Fruit fly (Drosophila melanogaster) whole organism, embryonic: ENCODE data around the gene CG32554.

Experiments
- CG10543 ChIP-seq: fragments of 200-800 bp; sonication (Bioruptor generic); optimal IDR thresholded peaks from 3 replicates; lab custom pipeline; 2017; ENCODE audit warnings: missing biosample characterization, mild to moderate bottlenecking, missing genetic modification characterization, moderate library complexity
- CG11085 ChIP-seq: fragments of 200-800 bp; sonication (Bioruptor generic); IDR thresholded peaks from 2 replicates; pipeline ENCODE4 v1.3.6; 2022; ENCODE audit warnings: missing biosample characterization, missing genetic modification characterization
- CG11247 ChIP-seq: fragments of 200-800 bp; sonication (Bioruptor generic); IDR thresholded peaks from 2 replicates; pipeline ENCODE4 v1.3.6; 2022; ENCODE audit warnings: missing biosample characterization, missing genetic modification characterization
- CG14860 ChIP-seq: fragments of 200-800 bp; sonication (Bioruptor generic); IDR thresholded peaks from 3 replicates; pipeline ENCODE4 v1.3.6; 2022; ENCODE audit warnings: missing biosample characterization, missing genetic modification characterization; ENCODE audit not compliant: partially characterized antibody
- CG15269 ChIP-seq: fragments of 200-800 bp; sonication (Bioruptor generic); optimal IDR thresholded peaks from 2 replicates; lab custom pipeline; 2018; ENCODE audit warnings: missing biosample characterization, mild to moderate bottlenecking, missing genetic modification characterization, moderate library complexity
- CG17385 ChIP-seq: fragments of 200-800 bp; sonication (Bioruptor generic); optimal IDR thresholded peaks from 3 replicates; lab custom pipeline; 2018; ENCODE audit warnings: missing biosample characterization, mild to moderate bottlenecking, missing genetic modification characterization
- CG17568 ChIP-seq: fragments of 200-800 bp; sonication (Bioruptor generic); optimal IDR thresholded peaks from 2 replicates; lab custom pipeline; 2018; ENCODE audit warnings: missing biosample characterization, mild to moderate bottlenecking, missing genetic modification characterization, moderate library complexity
- CG2116 ChIP-seq: fragments of 200-800 bp; sonication (Bioruptor generic); optimal IDR thresholded peaks from 3 replicates; lab custom pipeline; 2018; ENCODE audit warnings: missing biosample characterization, mild to moderate bottlenecking, missing genetic modification characterization
- CG2199 ChIP-seq: fragments of 200-800 bp; sonication (Bioruptor generic); IDR thresholded peaks from 3 replicates; pipeline ENCODE4 v1.3.6; 2022; ENCODE audit warnings: missing biosample characterization, missing genetic modification characterization
- CG31365 ChIP-seq: fragments of 200-800 bp; sonication (Bioruptor generic); optimal IDR thresholded peaks from 2 replicates; lab custom pipeline; 2018; ENCODE audit warnings: missing biosample characterization, mild to moderate bottlenecking, missing genetic modification characterization
- CG32532 ChIP-seq: fragments of 200-800 bp; sonication (Bioruptor generic); IDR thresholded peaks from 2 replicates; pipeline ENCODE4 v1.3.6; 2022; ENCODE audit warnings: missing biosample characterization, missing genetic modification characterization
- CG3838 ChIP-seq: fragments of 200-800 bp; sonication (Bioruptor generic); optimal IDR thresholded peaks from 3 replicates; lab custom pipeline; 2016; ENCODE audit warnings: missing biosample characterization, missing genetic modification characterization
- CG4707 ChIP-seq: fragments of 200-800 bp; sonication (Bioruptor generic); optimal IDR thresholded peaks from 2 replicates; lab custom pipeline; 2018; ENCODE audit warnings: missing biosample characterization, mild to moderate bottlenecking, missing genetic modification characterization, moderate library complexity
- CG6854 ChIP-seq: fragments of 200-800 bp; sonication (Bioruptor generic); optimal IDR thresholded peaks from 3 replicates; lab custom pipeline; 2017; ENCODE audit warnings: missing biosample characterization, mild to moderate bottlenecking, missing genetic modification characterization
- CG7745 ChIP-seq: fragments of 200-800 bp; sonication (Bioruptor generic); optimal IDR thresholded peaks from 2 replicates; lab custom pipeline; 2018; ENCODE audit warnings: missing biosample characterization, mild to moderate bottlenecking, missing genetic modification characterization, moderate library complexity
- CG9215 ChIP-seq: fragments of 200-800 bp; sonication (Bioruptor generic); IDR thresholded peaks from 2 replicates; pipeline ENCODE4 v1.3.6; 2022; ENCODE audit warnings: missing biosample characterization, missing genetic modification characterization
- CHES-1-like ChIP-seq: fragments of 200-800 bp; sonication (Bioruptor generic); optimal IDR thresholded peaks from 2 replicates; lab custom pipeline; 2016; ENCODE audit warnings: missing biosample characterization, missing genetic modification characterization
- D19B ChIP-seq: fragments of 200-800 bp; sonication (Bioruptor generic); optimal IDR thresholded peaks from 2 replicates; lab custom pipeline; 2017; ENCODE audit warnings: missing biosample characterization, mild to moderate bottlenecking, missing genetic modification characterization
- Deaf1 ChIP-seq: fragments of 200-800 bp; optimal IDR thresholded peaks from 3 replicates; lab custom pipeline; 2019; ENCODE audit warnings: missing biosample characterization, mild to moderate bottlenecking, missing genetic modification characterization, moderate library complexity
- Dek ChIP-seq: fragments of 200-800 bp; sonication (Bioruptor generic); optimal IDR thresholded peaks from 3 replicates; lab custom pipeline; 2019; ENCODE audit warnings: missing biosample characterization, mild to moderate bottlenecking, missing genetic modification characterization, moderate library complexity
- Doc2 ChIP-seq: fragments of 200-800 bp; sonication (Bioruptor generic); IDR thresholded peaks from 2 replicates; pipeline ENCODE4 v1.3.6; 2022; ENCODE audit warnings: missing biosample characterization, missing genetic modification characterization
- Doc3 ChIP-seq: fragments of 200-800 bp; sonication (Bioruptor generic); IDR thresholded peaks from 3 replicates; pipeline ENCODE4 v1.3.6; 2022; ENCODE audit warnings: missing biosample characterization, missing genetic modification characterization; ENCODE audit not compliant: partially characterized antibody
- H2.0 ChIP-seq: fragments of 200-800 bp; sonication (Bioruptor generic); IDR thresholded peaks from 2 replicates; pipeline ENCODE4 v1.3.6; 2022; ENCODE audit warnings: missing biosample characterization, missing genetic modification characterization
- HHEX ChIP-seq: fragments of 200-800 bp; sonication (Bioruptor generic); optimal IDR thresholded peaks from 3 replicates; lab custom pipeline; 2017; ENCODE audit warnings: missing biosample characterization, mild to moderate bottlenecking, missing genetic modification characterization, missing genetic modification reagents
- Hey ChIP-seq: fragments of 200-800 bp; sonication (Bioruptor generic); optimal IDR thresholded peaks from 3 replicates; lab custom pipeline; 2018; ENCODE audit warnings: missing biosample characterization, mild to moderate bottlenecking, missing genetic modification characterization
- Hr39 ChIP-seq: fragments of >200 bp; optimal IDR thresholded peaks from 2 replicates; lab custom pipeline; 2017
- Max ChIP-seq: fragments of 200-800 bp; sonication (Bioruptor generic); optimal IDR thresholded peaks from 2 replicates; lab custom pipeline; 2016; ENCODE audit warnings: missing biosample characterization, mild to moderate bottlenecking, missing genetic modification characterization
- Med ChIP-seq: fragments of 200-800 bp; sonication (Bioruptor generic); peaks from one replicate; lab custom pipeline; 2016; ENCODE audit warnings: missing biosample characterization, missing genetic modification characterization, mild to moderate bottlenecking, inconsistent platforms, moderate library complexity
- Optix ChIP-seq: fragments of 200-800 bp; sonication (Bioruptor generic); IDR thresholded peaks from 3 replicates; pipeline ENCODE4 v1.3.6; 2022; ENCODE audit warnings: missing biosample characterization, missing genetic modification characterization
- TFAM ChIP-seq: fragments of 200-800 bp; sonication (Bioruptor generic); optimal IDR thresholded peaks from 2 replicates; lab custom pipeline; 2017; ENCODE audit warnings: missing biosample characterization, missing genetic modification characterization, inconsistent platforms
- ato ChIP-seq: fragments of 200-800 bp; sonication (Bioruptor generic); IDR thresholded peaks from 2 replicates; pipeline ENCODE4 v1.3.6; 2022; ENCODE audit warnings: missing biosample characterization, missing genetic modification characterization; ENCODE audit not compliant: partially characterized antibody
- btn ChIP-seq: fragments of 200-800 bp; sonication (Bioruptor generic); optimal IDR thresholded peaks from 2 replicates; lab custom pipeline; 2016; ENCODE audit warnings: missing biosample characterization, missing genetic modification characterization
- chif ChIP-seq, 2 experiments: fragments of 200-800 bp; sonication (Bioruptor generic); optimal IDR thresholded peaks; 3 replicates each; lab custom pipeline; 2016; ENCODE audit warnings: missing biosample characterization in 2 of 2, missing genetic modification characterization in 2 of 2
- disco-r ChIP-seq: fragments of 200-800 bp; sonication (Bioruptor generic); optimal IDR thresholded peaks from 2 replicates; lab custom pipeline; 2016; ENCODE audit warnings: missing biosample characterization, missing genetic modification characterization
- ems ChIP-seq: fragments of 200-800 bp; sonication (Bioruptor generic); optimal IDR thresholded peaks from 3 replicates; lab custom pipeline; 2016; ENCODE audit warnings: missing biosample characterization, missing genetic modification characterization
- gcm ChIP-seq: fragments of 200-800 bp; sonication (Bioruptor generic); optimal IDR thresholded peaks from 2 replicates; lab custom pipeline; 2019; ENCODE audit warnings: missing biosample characterization, mild to moderate bottlenecking, missing genetic modification characterization, moderate library complexity
- gro ChIP-seq: fragments of 200-800 bp; sonication (Bioruptor generic); optimal IDR thresholded peaks from 2 replicates; lab custom pipeline; 2016; ENCODE audit warnings: missing biosample characterization, missing genetic modification characterization
- hbn ChIP-seq: fragments of 200-800 bp; sonication (Bioruptor generic); IDR thresholded peaks from 2 replicates; pipeline ENCODE4 v1.3.6; 2022; ENCODE audit warnings: missing biosample characterization, missing genetic modification characterization; ENCODE audit not compliant: partially characterized antibody
- lbe ChIP-seq: fragments of 200-800 bp; sonication (Bioruptor generic); optimal IDR thresholded peaks from 2 replicates; lab custom pipeline; 2016; ENCODE audit warnings: missing biosample characterization, mild to moderate bottlenecking, missing genetic modification characterization
- maf-S ChIP-seq: fragments of 200-800 bp; sonication (Bioruptor generic); optimal IDR thresholded peaks from 2 replicates; lab custom pipeline; 2016; ENCODE audit warnings: missing biosample characterization, missing genetic modification characterization
- mld ChIP-seq: fragments of 200-800 bp; sonication (Bioruptor generic); IDR thresholded peaks from 3 replicates; pipeline ENCODE4 v1.3.6; 2022; ENCODE audit warnings: missing biosample characterization, missing genetic modification characterization; ENCODE audit not compliant: partially characterized antibody
- nau ChIP-seq: fragments of 200-800 bp; sonication (Bioruptor generic); optimal IDR thresholded peaks from 3 replicates; lab custom pipeline; 2017; ENCODE audit warnings: missing biosample characterization, mild to moderate bottlenecking, missing genetic modification characterization, missing genetic modification reagents
- otp ChIP-seq: fragments of 200-800 bp; sonication (Bioruptor generic); IDR thresholded peaks from 3 replicates; pipeline ENCODE4, ENCODE4 v1.3.6; 2022; ENCODE audit warnings: missing biosample characterization, missing genetic modification characterization
- pros ChIP-seq: fragments of 200-800 bp; sonication (Bioruptor generic); optimal IDR thresholded peaks from 3 replicates; lab custom pipeline; 2019; ENCODE audit warnings: missing biosample characterization, mild to moderate bottlenecking, missing genetic modification characterization, moderate library complexity
- sc ChIP-seq, 3 experiments: fragments of >200 bp in 2 of 3; fragments of 200-800 bp in 1 of 3; sonication (Bioruptor generic) in 1 of 3; optimal IDR thresholded peaks; 2 replicates in 2 of 3; 3 replicates in 1 of 3; lab custom pipeline; 2017; ENCODE audit warnings: mild to moderate bottlenecking in 1 of 3, missing biosample characterization in 1 of 3, missing genetic modification characterization in 1 of 3, missing genetic modification reagents in 1 of 3
- sens-2 ChIP-seq: fragments of 200-800 bp; sonication (Bioruptor generic); IDR thresholded peaks from 2 replicates; pipeline ENCODE4 v1.3.6; 2022; ENCODE audit warnings: missing biosample characterization, missing genetic modification characterization
- sim ChIP-seq: fragments of 200-800 bp; sonication (Bioruptor generic); IDR thresholded peaks from 2 replicates; pipeline ENCODE4 v1.3.6; 2022; ENCODE audit warnings: missing biosample characterization, missing genetic modification characterization
- slbo ChIP-seq: fragments of 200-800 bp; sonication (Bioruptor generic); IDR thresholded peaks from 2 replicates; pipeline ENCODE4 v1.3.6; 2022; ENCODE audit warnings: missing biosample characterization, missing genetic modification characterization
- slou ChIP-seq: fragments of 200-800 bp; sonication (Bioruptor generic); optimal IDR thresholded peaks from 3 replicates; lab custom pipeline; 2016; ENCODE audit warnings: missing biosample characterization, missing genetic modification characterization
- tap ChIP-seq: fragments of 200-800 bp; optimal IDR thresholded peaks from 3 replicates; lab custom pipeline; 2019; ENCODE audit warnings: missing biosample characterization, mild to moderate bottlenecking, missing genetic modification characterization, moderate library complexity
- wdn ChIP-seq: fragments of 200-800 bp; sonication (Bioruptor generic); IDR thresholded peaks from 2 replicates; pipeline ENCODE4 v1.3.6; 2022; ENCODE audit warnings: missing biosample characterization, missing genetic modification characterization

The CG32554 gene

dm6 chrX:17844623-17845022 is 7.9 kb downstream of the CG32554 start, which contains the start of the genes CG8142 and Ucp4A (continued):
- TF ChIP-seq CG11247 (GFP tag; lab: Robert Waterston, UW) (peak; percentile 93), Dek (peak; percentile 86), CG31365 (tag; lab: Kevin White, UChicago) (no peak), CG17568 (GFP tag; lab: Kevin White, UChicago) (no peak), pros (GFP tag; lab: Kevin White, UChicago) (no peak), Hey (tag; lab: Kevin White, UChicago) (no peak), CG10543 (GFP tag; lab: Kevin White, UChicago) (peak; percentile 83), Doc2 (peak; percentile 79), CG6854 (GFP tag; lab: Kevin White, UChicago) (peak; percentile 76), disco-r (GFP tag; lab: Kevin White, UChicago) (peak; percentile 14), gcm (peak; percentile 84), CG2116 (peak; percentile 76), sim (GFP tag; lab: Robert Waterston, UW) (peak; percentile 91), lbe (GFP tag; lab: Kevin White, UChicago) (peak; percentile 80), slbo (peak; percentile 98), ato (GFP tag; lab: Robert Waterston, UW) (no peak), CG2199 (peak; percentile 79; the same call in 1 of the 3 replicates), Med (GFP tag; lab: Kevin White, UChicago) (peak; percentile 92), D19B (GFP tag; lab: Kevin White, UChicago) (peak; percentile 76), CHES-1-like (GFP tag; lab: Kevin White, UChicago) (no peak), CG11085 (peak; percentile 96), sens-2 (GFP tag; lab: Robert Waterston, UW) (peak; percentile 87), Max (GFP tag; lab: Kevin White, UChicago) (peak; percentile 89), gro (GFP tag; lab: Kevin White, UChicago) (peak; percentile 35), chif (GFP tag; optimal IDR thresholded peaks at IDR 0.05; lab: Kevin White, UChicago) (peak in 1 of 2 experiments; percentile 69), tap (peak; percentile 84), Hr39 (lab: Kevin White, UChicago) (no peak), ems (peak; percentile 70), CG15269 (tag; lab: Kevin White, UChicago) (peak; percentile 91), Deaf1 (tag; lab: Kevin White, UChicago) (peak; percentile 67), CG32532 (peak; percentile 95), HHEX (GFP tag; lab: Kevin White, UChicago) (peak; percentile 82), CG9215 (peak; percentile 94), slou (GFP tag; lab: Kevin White, UChicago) (peak; percentile 84), maf-S (peak; percentile 14), otp (GFP tag; lab: Robert Waterston, UW) (peak; percentile 87), Optix (GFP tag; lab: Robert Waterston, UW) (peak; percentile 91), btn (GFP tag; lab: Kevin White, UChicago) (no peak), CG7745 (tag; lab: Kevin White, UChicago) (no peak), CG17385 (GFP tag; lab: Kevin White, UChicago) (peak; percentile 79), CG3838 (GFP tag; lab: Kevin White, UChicago) (peak; percentile 58), mld (no peak), hbn (GFP tag; lab: Robert Waterston, UW) (no peak), sc (optimal IDR thresholded peaks at IDR 0.05; lab: Kevin White, UChicago) (no peak), sc (GFP tag; optimal IDR thresholded peaks at IDR 0.05; lab: Kevin White, UChicago) (peak; percentile 79), H2.0 (GFP tag; lab: Robert Waterston, UW) (peak; percentile 96), CG14860 (no peak), nau (no peak), CG4707 (GFP tag; lab: Kevin White, UChicago) (peak; percentile 15), TFAM (peak; percentile 50), wdn (GFP tag; lab: Robert Waterston, UW) (peak; percentile 93), Doc3 (no peak)
